Fruit fly (Drosophila melanogaster): ENCODE measurements around the gene Nf-YB.

- peak; percentile 46 for TF ChIP-seq D1 (tag; optimal IDR thresholded peaks at IDR 0.05)
- TF ChIP-seq CG13204 (GFP tag; optimal IDR thresholded peaks at IDR 0.05): peak; percentile 51
- peak; percentile 52 for TF ChIP-seq CG4496 (GFP tag; IDR thresholded peaks at IDR 0.05)
- TF ChIP-seq gl (tag; optimal IDR thresholded peaks at IDR 0.05): no peak
- TF ChIP-seq CG14655 (GFP tag; optimal IDR thresholded peaks at IDR 0.05): peak; percentile 90
These were observed 28.1 kb downstream of the Nf-YB start, which contains the start of gene fbp for dm6 chr2L:19763773-19764580.

Measured in whole organism, pupa.